Worm (Caenorhabditis elegans) whole organism, mixed stage, embryonic: ENCODE measurements around the gene clec-28.

Experiments
- nhr-12 ChIP-seq: fragments of 150-350 bp; optimal IDR thresholded peaks from 2 replicates; lab custom pipeline; 2014; ENCODE audit warnings: missing biosample characterization, missing genetic modification characterization
- nhr-28 ChIP-seq: fragments of 150-350 bp; optimal IDR thresholded peaks from 2 replicates; lab custom pipeline; 2014; ENCODE audit warnings: missing biosample characterization, missing genetic modification characterization
- pha-4 ChIP-seq: fragments of 150-350 bp; optimal IDR thresholded peaks from 2 replicates; lab custom pipeline; 2018; ENCODE audit warnings: missing biosample characterization, missing genetic modification reagents, missing genetic modification characterization

ce11 chrV:16834989-16835388, 30.5 kb upstream of the clec-28 start, which contains the start of gene tni-3:
- TF ChIP-seq nhr-28 (tag; lab: Kevin White, UChicago) (no peak), pha-4 (tag; lab: Kevin White, UChicago) (no peak), nhr-12 (tag; lab: Kevin White, UChicago) (no peak)
